Worm (Caenorhabditis elegans) whole organism, early embryonic: ENCODE measurements around the gene srh-192.
"Not testable (repeated sequence)": the region's sequence is repeated elsewhere in the genome, so short reads cannot be mapped to it uniquely, and the experiment has no call there.

Experiments
- ama-1 ChIP-seq: fragments of 150-350 bp; optimal IDR thresholded peaks from 2 replicates; lab custom pipeline; 2014
- flt-1 ChIP-seq: fragments of 200-800 bp; sonication (Bioruptor generic); IDR thresholded peaks from 2 replicates; pipeline ENCODE4 v1.3.6; 2022; ENCODE audit warnings: missing genetic modification characterization, missing compliant biosample characterization
- tbx-37 ChIP-seq: fragments of 200-800 bp; sonication (Bioruptor generic); conservative IDR thresholded peaks from 2 replicates; pipeline ENCODE4 v1.3.6; 2022; ENCODE audit warnings: missing genetic modification reagents, missing genetic modification characterization, missing compliant biosample characterization

ce11 chrV:4293425-4293824, 21.5 kb downstream of the srh-192 start, which contains the start of gene srh-194:
- not testable (repeated sequence) for TF ChIP-seq ama-1 (lab: Kevin White, UChicago); tbx-37 (GFP tag; lab: Robert Waterston, UW); flt-1
